Fruit fly (Drosophila melanogaster): ENCODE results near the gene G6P.

DNA sequence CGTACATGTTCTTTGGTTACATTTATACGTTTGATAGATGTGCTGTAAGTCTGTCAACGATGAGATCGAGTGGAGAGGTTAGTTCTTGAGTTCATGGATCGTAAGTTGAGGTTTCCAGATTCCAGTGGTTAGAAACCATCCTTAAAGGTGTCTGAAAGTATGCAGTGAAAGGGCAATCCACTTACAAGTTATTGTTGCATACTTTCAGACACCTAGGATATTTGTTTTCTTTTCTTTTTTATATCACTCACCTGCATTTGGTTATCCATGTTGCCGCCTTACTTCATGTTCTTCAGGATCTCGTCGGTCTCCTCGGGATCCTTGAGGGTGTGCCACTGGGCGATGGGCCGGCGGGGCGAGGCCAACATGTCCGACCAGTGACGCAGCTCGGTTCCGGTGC is 32.8 kb downstream of the G6P start:
- TF ChIP-seq h (optimal IDR thresholded peaks at IDR 0.05) (no peak), psq (optimal IDR thresholded peaks at IDR 0.05) (no peak), Sin3A (optimal IDR thresholded peaks at IDR 0.05) (no peak), insv (optimal IDR thresholded peaks at IDR 0.05) (no peak), Myc (optimal IDR thresholded peaks at IDR 0.05) (no peak), ttk (optimal IDR thresholded peaks at IDR 0.05) (no peak)

Measured in Kc167 (cell line).